Fruit fly (Drosophila melanogaster) whole organism, embryonic: ENCODE results near the gene CG6569.

Experiments used
- Ada2b ChIP-seq: fragments of 200-800 bp; sonication (Bioruptor generic); IDR thresholded peaks from 2 replicates; pipeline ENCODE4 v1.3.6; 2022; ENCODE audit warnings: missing biosample characterization, missing genetic modification characterization
- Adf1 ChIP-seq: fragments of 200-800 bp; sonication (Bioruptor generic); IDR thresholded peaks from 2 replicates; pipeline ENCODE4 v1.3.6; 2022; ENCODE audit warnings: missing biosample characterization, missing genetic modification characterization
- CG10959 ChIP-seq: fragments of 200-800 bp; sonication (Bioruptor generic); IDR thresholded peaks from 2 replicates; pipeline ENCODE4 v1.3.6; 2022; ENCODE audit warnings: missing biosample characterization, missing genetic modification characterization
- CG14014 ChIP-seq: fragments of 200-800 bp; sonication (Bioruptor generic); IDR thresholded peaks from 2 replicates; pipeline ENCODE4 v1.3.6; 2022; ENCODE audit warnings: missing biosample characterization, missing genetic modification characterization
- CG14441 ChIP-seq: fragments of 200-800 bp; sonication (Bioruptor generic); IDR thresholded peaks from 2 replicates; pipeline ENCODE4 v1.3.6; 2022; ENCODE audit warnings: missing biosample characterization, missing genetic modification characterization
- CG14710 ChIP-seq: fragments of 200-800 bp; sonication (Bioruptor generic); optimal IDR thresholded peaks from 3 replicates; lab custom pipeline; 2019; ENCODE audit warnings: missing biosample characterization, mild to moderate bottlenecking, missing genetic modification characterization, moderate library complexity
- CG15073 ChIP-seq: fragments of 200-800 bp; sonication (Bioruptor generic); optimal IDR thresholded peaks from 2 replicates; lab custom pipeline; 2016; ENCODE audit warnings: missing biosample characterization, missing genetic modification characterization
- CG18764 ChIP-seq: fragments of 200-800 bp; sonication (Bioruptor generic); optimal IDR thresholded peaks from 3 replicates; lab custom pipeline; 2016; ENCODE audit warnings: missing biosample characterization, missing genetic modification characterization
- CG30403 ChIP-seq: fragments of 200-800 bp; sonication (Bioruptor generic); optimal IDR thresholded peaks from 3 replicates; lab custom pipeline; 2016; ENCODE audit warnings: missing biosample characterization, missing genetic modification characterization
- CG3065 ChIP-seq: fragments of 200-800 bp; sonication (Bioruptor generic); optimal IDR thresholded peaks from 2 replicates; lab custom pipeline; 2016; ENCODE audit warnings: missing biosample characterization, missing genetic modification characterization
- CG3995 ChIP-seq: fragments of 200-800 bp; sonication (Bioruptor generic); optimal IDR thresholded peaks from 3 replicates; lab custom pipeline; 2016; ENCODE audit warnings: missing biosample characterization, missing genetic modification characterization
- CG4820 ChIP-seq: fragments of 200-800 bp; sonication (Bioruptor generic); optimal IDR thresholded peaks from 3 replicates; lab custom pipeline; 2016; ENCODE audit warnings: missing biosample characterization, missing genetic modification characterization
- CG6683 ChIP-seq: fragments of 200-800 bp; sonication (Bioruptor generic); optimal IDR thresholded peaks from 2 replicates; lab custom pipeline; 2017; ENCODE audit warnings: missing biosample characterization, mild to moderate bottlenecking, missing genetic modification characterization, missing genetic modification reagents
- CG7372 ChIP-seq: fragments of 200-800 bp; sonication (Bioruptor generic); IDR thresholded peaks from 2 replicates; pipeline ENCODE4 v1.3.6; 2022; ENCODE audit warnings: missing biosample characterization, missing genetic modification characterization
- CG8765 ChIP-seq: fragments of 200-800 bp; sonication (Bioruptor generic); IDR thresholded peaks from 2 replicates; pipeline ENCODE4 v1.3.6; 2022; ENCODE audit warnings: missing biosample characterization, missing genetic modification characterization
- CG9817 ChIP-seq: fragments of 200-800 bp; sonication (Bioruptor generic); optimal IDR thresholded peaks from 2 replicates; lab custom pipeline; 2018; ENCODE audit warnings: missing biosample characterization, mild to moderate bottlenecking, missing genetic modification characterization, moderate library complexity
- CG9876 ChIP-seq: fragments of 200-800 bp; sonication (Bioruptor generic); optimal IDR thresholded peaks from 2 replicates; lab custom pipeline; 2016; ENCODE audit warnings: missing biosample characterization, missing genetic modification characterization
- Doc2 ChIP-seq: fragments of 200-800 bp; sonication (Bioruptor generic); IDR thresholded peaks from 2 replicates; pipeline ENCODE4 v1.3.6; 2022; ENCODE audit warnings: missing biosample characterization, missing genetic modification characterization
- Dref ChIP-seq: fragments of 200-800 bp; sonication (Bioruptor generic); IDR thresholded peaks from 2 replicates; pipeline ENCODE4 v1.3.6; 2022; ENCODE audit warnings: missing biosample characterization, missing genetic modification characterization
- Drgx ChIP-seq: fragments of 200-800 bp; sonication (Bioruptor generic); IDR thresholded peaks from 2 replicates; pipeline ENCODE4 v1.3.6; 2022; ENCODE audit warnings: missing biosample characterization, missing genetic modification characterization
- ERR ChIP-seq: fragments of 200-800 bp; sonication (Bioruptor generic); optimal IDR thresholded peaks from 2 replicates; lab custom pipeline; 2016; ENCODE audit warnings: missing biosample characterization, missing genetic modification characterization
- Hmx ChIP-seq: fragments of 200-800 bp; sonication (Bioruptor generic); optimal IDR thresholded peaks from 2 replicates; lab custom pipeline; 2016; ENCODE audit warnings: missing biosample characterization, missing genetic modification characterization
- MBD-R2 ChIP-seq: fragments of 200-800 bp; sonication (Bioruptor generic); IDR thresholded peaks from 2 replicates; pipeline ENCODE4 v1.3.6; 2022; ENCODE audit warnings: missing biosample characterization, missing genetic modification characterization
- Mad ChIP-seq: fragments of 200-800 bp; sonication (Bioruptor generic); optimal IDR thresholded peaks from 2 replicates; lab custom pipeline; 2016; ENCODE audit warnings: missing biosample characterization, missing genetic modification characterization
- Neu2 ChIP-seq: fragments of 200-800 bp; sonication (Bioruptor generic); optimal IDR thresholded peaks from 3 replicates; lab custom pipeline; 2016; ENCODE audit warnings: missing biosample characterization, missing genetic modification characterization, borderline replicate concordance
- Nf-YC ChIP-seq: fragments of 200-800 bp; optimal IDR thresholded peaks from 3 replicates; lab custom pipeline; 2019; ENCODE audit warnings: missing biosample characterization, mild to moderate bottlenecking, missing genetic modification characterization, moderate library complexity
- Opbp ChIP-seq: fragments of 200-800 bp; sonication (Bioruptor generic); IDR thresholded peaks from 3 replicates; pipeline ENCODE4 v1.3.6; 2022; ENCODE audit warnings: missing biosample characterization, missing genetic modification characterization; ENCODE audit not compliant: partially characterized antibody
- Poxn ChIP-seq: fragments of 200-800 bp; sonication (Bioruptor generic); IDR thresholded peaks from 2 replicates; pipeline ENCODE4 v1.3.6; 2022; ENCODE audit warnings: missing biosample characterization, missing genetic modification characterization
- Sry-β ChIP-seq: fragments of 200-800 bp; sonication (Bioruptor generic); optimal IDR thresholded peaks from 2 replicates; lab custom pipeline; 2018; ENCODE audit warnings: missing biosample characterization, mild to moderate bottlenecking, missing genetic modification characterization, moderate library complexity
- Xbp1 ChIP-seq: fragments of 200-800 bp; sonication (Bioruptor generic); optimal IDR thresholded peaks from 3 replicates; lab custom pipeline; 2016; ENCODE audit warnings: missing biosample characterization, mild to moderate bottlenecking, missing genetic modification characterization
- ap ChIP-seq: fragments of 200-800 bp; sonication (Bioruptor generic); IDR thresholded peaks from 2 replicates; pipeline ENCODE4 v1.3.6; 2022; ENCODE audit warnings: missing biosample characterization, missing genetic modification characterization
- ci ChIP-seq: fragments of 200-800 bp; sonication (Bioruptor generic); IDR thresholded peaks from 3 replicates; pipeline ENCODE4 v1.3.6; 2022; ENCODE audit warnings: missing biosample characterization, missing genetic modification characterization
- corto ChIP-seq: fragments of 200-800 bp; sonication (Bioruptor generic); optimal IDR thresholded peaks from 2 replicates; lab custom pipeline; 2016; ENCODE audit warnings: missing biosample characterization, mild to moderate bottlenecking, missing genetic modification characterization, moderate library complexity
- danr ChIP-seq: fragments of 200-800 bp; sonication (Bioruptor generic); IDR thresholded peaks from 2 replicates; pipeline ENCODE4 v1.3.6; 2022; ENCODE audit warnings: missing biosample characterization, missing genetic modification characterization
- dmrt11E ChIP-seq: fragments of 200-800 bp; sonication (Bioruptor generic); optimal IDR thresholded peaks from 3 replicates; lab custom pipeline; 2018; ENCODE audit warnings: missing biosample characterization, mild to moderate bottlenecking, missing genetic modification characterization, moderate library complexity
- en ChIP-seq: fragments of 200-800 bp; sonication (Bioruptor generic); optimal IDR thresholded peaks from 2 replicates; lab custom pipeline; 2016; ENCODE audit warnings: missing biosample characterization, missing genetic modification characterization
- gcm ChIP-seq: fragments of 200-800 bp; sonication (Bioruptor generic); optimal IDR thresholded peaks from 2 replicates; lab custom pipeline; 2019; ENCODE audit warnings: missing biosample characterization, mild to moderate bottlenecking, missing genetic modification characterization, moderate library complexity
- gfzf ChIP-seq: fragments of 200-800 bp; sonication (Bioruptor generic); optimal IDR thresholded peaks from 2 replicates; lab custom pipeline; 2016; ENCODE audit warnings: missing biosample characterization, mild to moderate bottlenecking, missing genetic modification characterization, moderate library complexity
- gsb-n ChIP-seq: fragments of 200-800 bp; sonication (Bioruptor generic); optimal IDR thresholded peaks from 3 replicates; lab custom pipeline; 2018; ENCODE audit warnings: missing biosample characterization, mild to moderate bottlenecking, missing genetic modification characterization
- lmd ChIP-seq: fragments of 200-800 bp; sonication (Bioruptor generic); IDR thresholded peaks from 2 replicates; pipeline ENCODE4 v1.3.6; 2022; ENCODE audit warnings: missing biosample characterization, missing genetic modification characterization
- luna ChIP-seq: fragments of 200-800 bp; sonication (Bioruptor generic); optimal IDR thresholded peaks from 2 replicates; lab custom pipeline; 2016; ENCODE audit warnings: missing biosample characterization, missing genetic modification characterization
- sc ChIP-seq, 3 experiments: fragments of >200 bp in 2 of 3; fragments of 200-800 bp in 1 of 3; sonication (Bioruptor generic) in 1 of 3; optimal IDR thresholded peaks; 2 replicates in 2 of 3; 3 replicates in 1 of 3; lab custom pipeline; 2017; ENCODE audit warnings: mild to moderate bottlenecking in 1 of 3, missing biosample characterization in 1 of 3, missing genetic modification characterization in 1 of 3, missing genetic modification reagents in 1 of 3
- sim ChIP-seq: fragments of 200-800 bp; sonication (Bioruptor generic); IDR thresholded peaks from 2 replicates; pipeline ENCODE4 v1.3.6; 2022; ENCODE audit warnings: missing biosample characterization, missing genetic modification characterization
- sqz ChIP-seq: fragments of 200-800 bp; sonication (Bioruptor generic); optimal IDR thresholded peaks from 3 replicates; lab custom pipeline; 2018; ENCODE audit warnings: missing biosample characterization, mild to moderate bottlenecking, missing genetic modification characterization
- tna ChIP-seq: fragments of 200-800 bp; sonication (Bioruptor generic); IDR thresholded peaks from 2 replicates; pipeline ENCODE4 v1.3.6; 2022; ENCODE audit warnings: missing biosample characterization, missing genetic modification characterization; ENCODE audit not compliant: partially characterized antibody
- toy ChIP-seq: fragments of 200-800 bp; sonication (Bioruptor generic); IDR thresholded peaks from 2 replicates; pipeline ENCODE4 v1.3.6; 2022; ENCODE audit warnings: missing biosample characterization, missing genetic modification characterization
- unpg ChIP-seq: fragments of 200-800 bp; sonication (Bioruptor generic); optimal IDR thresholded peaks from 3 replicates; lab custom pipeline; 2018; ENCODE audit warnings: missing biosample characterization, mild to moderate bottlenecking, missing genetic modification characterization, moderate library complexity
- vnd ChIP-seq: fragments of 200-800 bp; sonication (Bioruptor generic); IDR thresholded peaks from 3 replicates; pipeline ENCODE4 v1.3.6; 2022; ENCODE audit warnings: missing biosample characterization, missing genetic modification characterization; ENCODE audit not compliant: partially characterized antibody
- zfh1 ChIP-seq: fragments of 200-800 bp; sonication (Bioruptor generic); IDR thresholded peaks from 3 replicates; pipeline ENCODE4 v1.3.6; 2022; ENCODE audit warnings: missing biosample characterization, missing genetic modification characterization

The CG6569 gene

dm6 chr3R:21856098-21856872 lies 11.4 kb downstream of the CG6569 start, which contains the start of gene glec (continued):
- TF ChIP-seq gsb-n (tag; lab: Kevin White, UChicago) (peak; percentile 32), MBD-R2 (GFP tag; lab: Robert Waterston, UW) (0 out of 2 replicates have a peak, but pooled peaks have one; percentile 18), en (GFP tag; lab: Kevin White, UChicago) (no peak), ERR (GFP tag; lab: Kevin White, UChicago) (peak; percentile 66), CG3065 (GFP tag; lab: Kevin White, UChicago) (no peak), CG30403 (peak; percentile 41), CG18764 (GFP tag; lab: Kevin White, UChicago) (no peak), Poxn (GFP tag; lab: Robert Waterston, UW) (no peak), ap (0 out of 2 replicates have a peak, but pooled peaks have one; percentile 24), sim (GFP tag; lab: Robert Waterston, UW) (no peak), Dref (GFP tag; lab: Robert Waterston, UW) (no peak), sc (optimal IDR thresholded peaks at IDR 0.05; lab: Kevin White, UChicago) (no peak), sc (GFP tag; optimal IDR thresholded peaks at IDR 0.05; lab: Kevin White, UChicago) (no peak), CG9876 (GFP tag; lab: Kevin White, UChicago) (no peak), toy (GFP tag; lab: Robert Waterston, UW) (no peak), ci (GFP tag; lab: Robert Waterston, UW) (peak; percentile 90), CG9817 (peak; percentile 11), Doc2 (GFP tag; lab: Robert Waterston, UW) (no peak), CG14441 (GFP tag; lab: Robert Waterston, UW) (no peak), lmd (no peak; the same call in 1 of the 2 replicates), CG3995 (GFP tag; lab: Kevin White, UChicago) (no peak), Nf-YC (tag; lab: Kevin White, UChicago) (peak; percentile 1), Xbp1 (GFP tag; lab: Kevin White, UChicago) (peak; percentile 31), Drgx (GFP tag; lab: Robert Waterston, UW) (peak; percentile 41; the same call in 1 of the 2 replicates), CG6683 (GFP tag; lab: Kevin White, UChicago) (no peak), danr (GFP tag; lab: Robert Waterston, UW) (no peak), CG10959 (GFP tag; lab: Robert Waterston, UW) (no peak), gfzf (GFP tag; lab: Kevin White, UChicago) (peak; percentile 92), Hmx (GFP tag; lab: Kevin White, UChicago) (peak; percentile 65), tna (peak; percentile 48; the same call in 1 of the 2 replicates), CG14710 (tag; lab: Kevin White, UChicago) (peak; percentile 6), corto (peak; percentile 62), CG14014 (GFP tag; lab: Robert Waterston, UW) (peak; percentile 44; the same call in 1 of the 2 replicates), luna (no peak), Mad (GFP tag; lab: Kevin White, UChicago) (no peak), CG8765 (GFP tag; lab: Robert Waterston, UW) (no peak), CG4820 (GFP tag; lab: Kevin White, UChicago) (no peak), sqz (GFP tag; lab: Kevin White, UChicago) (peak; percentile 34), Ada2b (0 out of 2 replicates have a peak, but pooled peaks have one; percentile 4), dmrt11E (tag; lab: Kevin White, UChicago) (peak; percentile 56), Sry-β (GFP tag; lab: Kevin White, UChicago) (no peak), gcm (GFP tag; lab: Kevin White, UChicago) (peak; percentile 4), Neu2 (GFP tag; lab: Kevin White, UChicago) (no peak), Adf1 (GFP tag; lab: Robert Waterston, UW) (peak; percentile 45; the same call in 1 of the 2 replicates), CG7372 (GFP tag; lab: Robert Waterston, UW) (no peak; the same call in 1 of the 2 replicates), unpg (GFP tag; lab: Kevin White, UChicago) (no peak), Opbp (GFP tag; lab: Robert Waterston, UW) (peak; percentile 73), zfh1 (GFP tag; lab: Robert Waterston, UW) (peak; percentile 74), vnd (peak; percentile 17; the same call in 1 of the 3 replicates), CG15073 (GFP tag; lab: Kevin White, UChicago) (no peak)
